Fruit fly (Drosophila melanogaster) whole organism, embryonic: ENCODE measurements around the gene Pde9.

Source experiments
- BEAF-32 ChIP-seq: fragments of 200-800 bp; sonication (Bioruptor generic); optimal IDR thresholded peaks from 3 replicates; lab custom pipeline; 2017; ENCODE audit warnings: missing biosample characterization, missing genetic modification characterization, mild to moderate bottlenecking, moderate library complexity, missing genetic modification reagents
- Blimp-1 ChIP-seq: fragments of 200-800 bp; sonication (Bioruptor generic); optimal IDR thresholded peaks from 3 replicates; lab custom pipeline; 2018; ENCODE audit warnings: missing biosample characterization, missing genetic modification characterization, mild to moderate bottlenecking, moderate library complexity, missing genetic modification reagents
- CG10267 ChIP-seq: fragments of 200-800 bp; sonication (Bioruptor generic); optimal IDR thresholded peaks from 2 replicates; lab custom pipeline; 2018; ENCODE audit warnings: missing biosample characterization, mild to moderate bottlenecking, missing genetic modification characterization, moderate library complexity
- CG10274 ChIP-seq: fragments of 200-800 bp; sonication (Bioruptor generic); optimal IDR thresholded peaks from 3 replicates; lab custom pipeline; 2017; ENCODE audit warnings: missing biosample characterization, mild to moderate bottlenecking, missing genetic modification characterization
- CG11695 ChIP-seq: fragments of 200-800 bp; sonication (Bioruptor generic); IDR thresholded peaks from 3 replicates; pipeline ENCODE4 v1.3.6; 2022; ENCODE audit warnings: missing biosample characterization, missing genetic modification characterization
- CG12942 ChIP-seq: fragments of 200-800 bp; sonication (Bioruptor generic); optimal IDR thresholded peaks from 3 replicates; lab custom pipeline; 2016; ENCODE audit warnings: missing biosample characterization, missing genetic modification characterization
- CG14441 ChIP-seq: fragments of 200-800 bp; sonication (Bioruptor generic); IDR thresholded peaks from 2 replicates; pipeline ENCODE4 v1.3.6; 2022; ENCODE audit warnings: missing biosample characterization, missing genetic modification characterization
- CG15011 ChIP-seq: fragments of 200-800 bp; sonication (Bioruptor generic); optimal IDR thresholded peaks from 3 replicates; lab custom pipeline; 2018; ENCODE audit warnings: missing biosample characterization, mild to moderate bottlenecking, missing genetic modification characterization
- CG15479 ChIP-seq: fragments of 200-800 bp; sonication (Bioruptor generic); optimal IDR thresholded peaks from 3 replicates; lab custom pipeline; 2019; ENCODE audit warnings: missing biosample characterization, mild to moderate bottlenecking, missing genetic modification characterization, moderate library complexity
- CG15514 ChIP-seq: fragments of 200-800 bp; sonication (Bioruptor generic); optimal IDR thresholded peaks from 3 replicates; lab custom pipeline; 2017; ENCODE audit warnings: missing biosample characterization, missing genetic modification characterization, mild to moderate bottlenecking, moderate library complexity, missing genetic modification reagents
- CG17829 ChIP-seq: fragments of 200-800 bp; optimal IDR thresholded peaks from 2 replicates; lab custom pipeline; 2019; ENCODE audit warnings: missing biosample characterization, mild to moderate bottlenecking, missing genetic modification characterization, moderate library complexity
- CG18476 ChIP-seq: fragments of 200-800 bp; sonication (Bioruptor generic); optimal IDR thresholded peaks from 2 replicates; lab custom pipeline; 2016; ENCODE audit warnings: missing biosample characterization, mild to moderate bottlenecking, missing genetic modification characterization
- CG2129 ChIP-seq: fragments of 200-800 bp; sonication (Bioruptor generic); IDR thresholded peaks from 2 replicates; pipeline ENCODE4 v1.3.6; 2022; ENCODE audit warnings: missing biosample characterization, missing genetic modification characterization; ENCODE audit not compliant: partially characterized antibody
- CG2199 ChIP-seq: fragments of 200-800 bp; sonication (Bioruptor generic); IDR thresholded peaks from 3 replicates; pipeline ENCODE4 v1.3.6; 2022; ENCODE audit warnings: missing biosample characterization, missing genetic modification characterization
- CG2712 ChIP-seq: fragments of 200-800 bp; optimal IDR thresholded peaks from 3 replicates; lab custom pipeline; 2019; ENCODE audit warnings: missing biosample characterization, mild to moderate bottlenecking, missing genetic modification characterization, moderate library complexity
- CG3726 ChIP-seq: fragments of 200-800 bp; sonication (Bioruptor generic); IDR thresholded peaks from 3 replicates; pipeline ENCODE4, ENCODE4 v1.3.6; 2022; ENCODE audit warnings: missing biosample characterization, missing genetic modification characterization
- CG4404 ChIP-seq: fragments of 200-800 bp; sonication (Bioruptor generic); IDR thresholded peaks from 2 replicates; pipeline ENCODE4 v1.3.6; 2022; ENCODE audit warnings: missing biosample characterization, missing genetic modification characterization
- CG6683 ChIP-seq: fragments of 200-800 bp; sonication (Bioruptor generic); optimal IDR thresholded peaks from 2 replicates; lab custom pipeline; 2017; ENCODE audit warnings: missing biosample characterization, mild to moderate bottlenecking, missing genetic modification characterization, missing genetic modification reagents
- CG6854 ChIP-seq: fragments of 200-800 bp; sonication (Bioruptor generic); optimal IDR thresholded peaks from 3 replicates; lab custom pipeline; 2017; ENCODE audit warnings: missing biosample characterization, mild to moderate bottlenecking, missing genetic modification characterization
- CG8359 ChIP-seq: fragments of 200-800 bp; sonication (Bioruptor generic); optimal IDR thresholded peaks from 2 replicates; lab custom pipeline; 2017; ENCODE audit warnings: missing biosample characterization, mild to moderate bottlenecking, missing genetic modification characterization, borderline replicate concordance
- CG8765 ChIP-seq: fragments of 200-800 bp; sonication (Bioruptor generic); IDR thresholded peaks from 2 replicates; pipeline ENCODE4 v1.3.6; 2022; ENCODE audit warnings: missing biosample characterization, missing genetic modification characterization
- CG9797 ChIP-seq: fragments of 200-800 bp; sonication (Bioruptor generic); optimal IDR thresholded peaks from 3 replicates; lab custom pipeline; 2018; ENCODE audit warnings: missing biosample characterization, mild to moderate bottlenecking, missing genetic modification characterization
- D19A ChIP-seq: fragments of 200-800 bp; optimal IDR thresholded peaks from 3 replicates; lab custom pipeline; 2019; ENCODE audit warnings: missing biosample characterization, mild to moderate bottlenecking, missing genetic modification characterization, moderate library complexity
- Dek ChIP-seq: fragments of 200-800 bp; sonication (Bioruptor generic); optimal IDR thresholded peaks from 3 replicates; lab custom pipeline; 2019; ENCODE audit warnings: missing biosample characterization, mild to moderate bottlenecking, missing genetic modification characterization, moderate library complexity
- Fer3 ChIP-seq: fragments of 200-800 bp; sonication (Bioruptor generic); optimal IDR thresholded peaks from 2 replicates; lab custom pipeline; 2018; ENCODE audit warnings: missing biosample characterization, mild to moderate bottlenecking, missing genetic modification characterization, moderate library complexity
- Gug ChIP-seq: fragments of 200-800 bp; sonication (Bioruptor generic); IDR thresholded peaks from 4 replicates; pipeline ENCODE4 v1.3.6; 2022; ENCODE audit warnings: missing biosample characterization, missing genetic modification characterization
- HHEX ChIP-seq: fragments of 200-800 bp; sonication (Bioruptor generic); optimal IDR thresholded peaks from 3 replicates; lab custom pipeline; 2017; ENCODE audit warnings: missing biosample characterization, mild to moderate bottlenecking, missing genetic modification characterization, missing genetic modification reagents
- HmgD ChIP-seq: fragments of 200-800 bp; sonication (Bioruptor generic); optimal IDR thresholded peaks from 3 replicates; lab custom pipeline; 2016; ENCODE audit warnings: missing biosample characterization, missing genetic modification characterization
- HmgZ ChIP-seq: fragments of 200-800 bp; sonication (Bioruptor generic); optimal IDR thresholded peaks from 2 replicates; lab custom pipeline; 2018; ENCODE audit warnings: missing biosample characterization, mild to moderate bottlenecking, missing genetic modification characterization
- NC2β ChIP-seq: fragments of 200-800 bp; sonication (Bioruptor generic); optimal IDR thresholded peaks from 2 replicates; lab custom pipeline; 2016; ENCODE audit warnings: missing biosample characterization, missing genetic modification characterization
- Rx ChIP-seq: fragments of 200-800 bp; sonication (Bioruptor generic); IDR thresholded peaks from 2 replicates; pipeline ENCODE4 v1.3.6; 2022; ENCODE audit warnings: missing biosample characterization, missing genetic modification characterization
- Sox102F ChIP-seq: fragments of 200-800 bp; sonication (Bioruptor generic); optimal IDR thresholded peaks from 2 replicates; lab custom pipeline; 2018; ENCODE audit warnings: missing biosample characterization, mild to moderate bottlenecking, missing genetic modification characterization, moderate library complexity
- Trl ChIP-seq, 3 experiments: fragments of >200 bp in 2 of 3; fragments of 200-800 bp in 1 of 3; sonication (Bioruptor generic) in 1 of 3; optimal IDR thresholded peaks; 2 replicates in 1 of 3; 3 replicates in 2 of 3; lab custom pipeline; 2016 to 2017; ENCODE audit warnings: missing biosample characterization in 1 of 3, missing genetic modification characterization in 1 of 3
- cad ChIP-seq: fragments of >200 bp; optimal IDR thresholded peaks from 2 replicates; lab custom pipeline; 2017; ENCODE audit warnings: missing biosample characterization, missing genetic modification characterization
- cato ChIP-seq: fragments of 200-800 bp; sonication (Bioruptor generic); optimal IDR thresholded peaks from 2 replicates; lab custom pipeline; 2016; ENCODE audit warnings: missing biosample characterization, missing genetic modification characterization, borderline replicate concordance
- crp ChIP-seq, 2 experiments: fragments of 200-800 bp; sonication (Bioruptor generic); optimal IDR thresholded peaks; 2 replicates in 1 of 2; 3 replicates in 1 of 2; lab custom pipeline; 2017; ENCODE audit warnings: missing biosample characterization in 2 of 2, missing genetic modification characterization in 2 of 2, mild to moderate bottlenecking in 1 of 2, moderate library complexity in 1 of 2
- dmrt11E ChIP-seq: fragments of 200-800 bp; sonication (Bioruptor generic); optimal IDR thresholded peaks from 3 replicates; lab custom pipeline; 2018; ENCODE audit warnings: missing biosample characterization, mild to moderate bottlenecking, missing genetic modification characterization, moderate library complexity
- fd3F ChIP-seq: fragments of 200-800 bp; sonication (Bioruptor generic); optimal IDR thresholded peaks from 2 replicates; lab custom pipeline; 2018; ENCODE audit warnings: missing biosample characterization, mild to moderate bottlenecking, missing genetic modification characterization, moderate library complexity
- mld ChIP-seq: fragments of 200-800 bp; sonication (Bioruptor generic); IDR thresholded peaks from 3 replicates; pipeline ENCODE4 v1.3.6; 2022; ENCODE audit warnings: missing biosample characterization, missing genetic modification characterization; ENCODE audit not compliant: partially characterized antibody
- pb ChIP-seq: fragments of 200-800 bp; sonication (Bioruptor generic); optimal IDR thresholded peaks from 3 replicates; lab custom pipeline; 2016; ENCODE audit warnings: missing biosample characterization, missing genetic modification characterization
- sc ChIP-seq, 3 experiments: fragments of >200 bp in 2 of 3; fragments of 200-800 bp in 1 of 3; sonication (Bioruptor generic) in 1 of 3; optimal IDR thresholded peaks; 2 replicates in 2 of 3; 3 replicates in 1 of 3; lab custom pipeline; 2017; ENCODE audit warnings: mild to moderate bottlenecking in 1 of 3, missing biosample characterization in 1 of 3, missing genetic modification characterization in 1 of 3, missing genetic modification reagents in 1 of 3
- sob ChIP-seq: fragments of 200-800 bp; sonication (Bioruptor generic); IDR thresholded peaks from 2 replicates; pipeline ENCODE4 v1.3.6; 2022; ENCODE audit warnings: missing biosample characterization, missing genetic modification characterization
- tap ChIP-seq: fragments of 200-800 bp; optimal IDR thresholded peaks from 3 replicates; lab custom pipeline; 2019; ENCODE audit warnings: missing biosample characterization, mild to moderate bottlenecking, missing genetic modification characterization, moderate library complexity
- tgo ChIP-seq: fragments of 200-800 bp; sonication (Bioruptor generic); IDR thresholded peaks from 3 replicates; pipeline ENCODE4 v1.3.6; 2022; ENCODE audit warnings: missing biosample characterization, missing genetic modification characterization
- trem ChIP-seq: fragments of 200-800 bp; optimal IDR thresholded peaks from 3 replicates; lab custom pipeline; 2019; ENCODE audit warnings: missing biosample characterization, mild to moderate bottlenecking, missing genetic modification characterization, moderate library complexity
- vfl ChIP-seq: fragments of 200-800 bp; sonication (Bioruptor generic); optimal IDR thresholded peaks from 2 replicates; lab custom pipeline; 2016; ENCODE audit warnings: missing biosample characterization, missing genetic modification characterization

Pde9 gene

dm6 chrX:12747746-12748710 lies 149.1 kb downstream of the Pde9 start (continued):
- no peak for TF ChIP-seq crp (GFP tag; optimal IDR thresholded peaks at IDR 0.05; lab: Kevin White, UChicago)
- no peak for TF ChIP-seq Trl (optimal IDR thresholded peaks at IDR 0.05; lab: Kevin White, UChicago)
- TF ChIP-seq Trl (GFP tag; optimal IDR thresholded peaks at IDR 0.05; lab: Kevin White, UChicago): no peak
- TF ChIP-seq CG2129 (GFP tag; lab: Robert Waterston, UW): no peak
- peak; percentile 79 for TF ChIP-seq D19A
- TF ChIP-seq CG3726 (GFP tag; lab: Robert Waterston, UW): no peak
- TF ChIP-seq HmgZ: peak; percentile 7
- no peak for TF ChIP-seq mld (GFP tag; lab: Robert Waterston, UW)
- TF ChIP-seq Blimp-1 (GFP tag; lab: Kevin White, UChicago): peak; percentile 79
- TF ChIP-seq Rx (GFP tag; lab: Robert Waterston, UW): no peak
- TF ChIP-seq CG2199 (GFP tag; lab: Robert Waterston, UW): no peak
- TF ChIP-seq cad: no peak
- TF ChIP-seq tgo (GFP tag; lab: Robert Waterston, UW): peak; percentile 50; the same call in 1 of the 3 replicates
- TF ChIP-seq NC2β: no peak
- no peak for TF ChIP-seq CG14441 (GFP tag; lab: Robert Waterston, UW)
- peak; percentile 89 for TF ChIP-seq CG2712
- TF ChIP-seq CG15479 (GFP tag; lab: Kevin White, UChicago): peak; percentile 58
- TF ChIP-seq trem: peak; percentile 67
- no peak for TF ChIP-seq fd3F
- no peak for TF ChIP-seq Gug (GFP tag; lab: Robert Waterston, UW)
- TF ChIP-seq sc (optimal IDR thresholded peaks at IDR 0.05; lab: Kevin White, UChicago): no peak
- TF ChIP-seq sc (GFP tag; optimal IDR thresholded peaks at IDR 0.05; lab: Kevin White, UChicago): no peak
- peak; percentile 43 for TF ChIP-seq CG4404
- peak; percentile 10 for TF ChIP-seq CG15011 (GFP tag; lab: Kevin White, UChicago)
- TF ChIP-seq CG15514 (GFP tag; lab: Kevin White, UChicago): no peak
- TF ChIP-seq HmgD (GFP tag; lab: Kevin White, UChicago): no peak
- peak; percentile 51 for TF ChIP-seq Fer3 (tag; lab: Kevin White, UChicago)
- TF ChIP-seq CG8765 (GFP tag; lab: Robert Waterston, UW): no peak
- no peak for TF ChIP-seq pb (GFP tag; lab: Kevin White, UChicago)
- TF ChIP-seq CG10274 (GFP tag; lab: Kevin White, UChicago): no peak
- TF ChIP-seq Sox102F: peak; percentile 74
- TF ChIP-seq vfl (GFP tag; lab: Kevin White, UChicago): no peak
- no peak for TF ChIP-seq sob (GFP tag; lab: Robert Waterston, UW)
- TF ChIP-seq CG18476 (GFP tag; lab: Kevin White, UChicago): no peak
- 0 out of 3 replicates have a peak, but pooled peaks have one; percentile 31 for TF ChIP-seq CG11695 (GFP tag; lab: Robert Waterston, UW)
- TF ChIP-seq CG9797 (GFP tag; lab: Kevin White, UChicago): no peak
- TF ChIP-seq tap: peak; percentile 70
- TF ChIP-seq CG6683 (GFP tag; lab: Kevin White, UChicago): peak; percentile 26
- no peak for TF ChIP-seq CG6854 (GFP tag; lab: Kevin White, UChicago)
- TF ChIP-seq HHEX (GFP tag; lab: Kevin White, UChicago): peak; percentile 17
- TF ChIP-seq cato: no peak
- TF ChIP-seq BEAF-32 (GFP tag; lab: Kevin White, UChicago): no peak
- peak; percentile 76 for TF ChIP-seq CG10267 (tag; lab: Kevin White, UChicago)
- peak; percentile 86 for TF ChIP-seq dmrt11E (tag; lab: Kevin White, UChicago)
- TF ChIP-seq CG8359 (GFP tag; lab: Kevin White, UChicago): no peak
- TF ChIP-seq CG12942 (GFP tag; lab: Kevin White, UChicago): peak; percentile 1
- peak; percentile 86 for TF ChIP-seq CG17829
- TF ChIP-seq Dek (tag; lab: Kevin White, UChicago): peak; percentile 4
